Worm (Caenorhabditis elegans): ENCODE data around the gene H12C20.7.

- TF ChIP-seq ama-1 (optimal IDR thresholded peaks at IDR 0.05) (no peak), sea-1 (GFP tag; conservative IDR thresholded peaks at IDR 0.05) (no peak), tbx-37 (GFP tag; conservative IDR thresholded peaks at IDR 0.05) (no peak), hmbx-1 (tag; optimal IDR thresholded peaks at IDR 0.05) (no peak), scrt-1 (GFP tag; IDR thresholded peaks at IDR 0.05) (no peak), flt-1 (GFP tag; IDR thresholded peaks at IDR 0.05) (no peak), aly-1 (tag; optimal IDR thresholded peaks at IDR 0.05) (no peak), pes-1 (GFP tag; IDR thresholded peaks at IDR 0.05) (no peak)
Measured at ce11 chrV:11598807-11599206, 26.0 kb upstream of the H12C20.7 start, which contains the start of gene srx-84.
